Worm (Caenorhabditis elegans): ENCODE results near the gene gfl-1.

The gfl-1 gene

DNA sequence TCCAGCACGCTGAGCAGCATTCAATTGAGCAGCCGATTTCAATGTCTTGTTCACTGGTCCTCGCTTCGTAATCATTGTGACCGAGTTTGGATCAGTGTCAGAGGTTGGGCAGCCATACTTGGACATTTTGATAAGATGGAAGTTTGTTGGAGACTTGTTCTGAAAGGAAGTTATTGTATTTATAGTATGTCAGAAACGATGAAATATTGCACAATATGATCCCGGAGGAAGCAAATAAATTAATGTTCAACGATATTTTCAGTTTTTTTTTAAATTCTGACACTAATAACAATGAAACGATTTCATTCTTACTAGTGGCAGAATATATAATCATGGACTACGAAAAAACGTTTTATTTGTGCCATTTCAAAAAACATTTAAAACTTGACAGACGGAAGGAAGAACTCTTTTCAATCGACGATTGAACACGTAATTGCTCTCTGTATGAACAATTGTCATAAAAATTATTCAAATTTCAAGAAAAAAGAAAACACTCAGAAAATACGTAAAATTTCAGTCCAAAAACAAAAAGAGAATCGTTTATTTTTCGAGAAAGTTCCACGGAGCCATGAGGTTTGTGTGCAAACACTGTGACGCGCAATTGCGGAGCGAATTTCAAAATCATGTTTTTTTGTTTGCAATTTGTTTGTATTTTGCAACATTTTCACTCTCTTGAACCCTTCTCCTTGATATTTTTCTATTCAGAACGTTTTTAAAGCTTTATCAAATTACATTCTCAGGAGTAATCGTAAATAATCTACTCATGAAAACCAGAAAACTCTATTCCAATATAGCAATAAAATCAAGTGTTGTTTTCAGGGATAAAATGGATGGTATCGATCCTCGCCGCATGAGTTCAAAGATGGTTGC is 40.8 kb upstream of the gfl-1 start, which contains the start of the genes mbf-1 and nse-4 (continued):
- TF ChIP-seq madf-6 (GFP tag; IDR thresholded peaks at IDR 0.05) (0 out of 2 replicates have a peak, but pooled peaks have one; percentile 33), snpc-4 (GFP tag; optimal IDR thresholded peaks at IDR 0.05) (peak; percentile 12), snpc-4 (tag; optimal IDR thresholded peaks at IDR 0.05) (peak in 3 of 4 experiments; percentile 1 to 42 (median 30)), snpc-3.4 (tag; optimal IDR thresholded peaks at IDR 0.05) (no peak), tbx-9 (tag; optimal IDR thresholded peaks at IDR 0.05; ENCODE audit: borderline replicate concordance) (no peak)

- TF ChIP-seq ztf-3 (GFP tag; optimal IDR thresholded peaks at IDR 0.05) (no peak), B0261.1 (tag; optimal IDR thresholded peaks at IDR 0.05) (no peak), ztf-25 (GFP tag; IDR thresholded peaks at IDR 0.05) (no peak), mxl-1 (tag; optimal IDR thresholded peaks at IDR 0.05) (no peak), somi-1 (GFP tag; optimal IDR thresholded peaks at IDR 0.05) (no peak), rpc-1 (optimal IDR thresholded peaks at IDR 0.05) (no peak), rpc-1 (tag; optimal IDR thresholded peaks at IDR 0.05) (no peak), cebp-2 (GFP tag; IDR thresholded peaks at IDR 0.05) (no peak), B0336.3 (GFP tag; IDR thresholded peaks at IDR 0.05) (no peak), bed-2 (GFP tag; IDR thresholded peaks at IDR 0.05) (no peak), ztf-18 (tag; optimal IDR thresholded peaks at IDR 0.05) (no peak), B0035.1 (tag; optimal IDR thresholded peaks at IDR 0.05) (no peak), C06A6.2 (GFP tag; conservative IDR thresholded peaks at IDR 0.05) (no peak), hlh-12 (tag; optimal IDR thresholded peaks at IDR 0.05) (no peak), hmg-1.2 (GFP tag; IDR thresholded peaks at IDR 0.05) (no peak), nhr-179 (tag; optimal IDR thresholded peaks at IDR 0.05) (no peak), F23B12.7 (tag; optimal IDR thresholded peaks at IDR 0.05; ENCODE audit: insufficient read depth) (no peak)
Measured at ce11 chrIV:11486859-11487258, 34.2 kb upstream of the gfl-1 start.

DNA sequence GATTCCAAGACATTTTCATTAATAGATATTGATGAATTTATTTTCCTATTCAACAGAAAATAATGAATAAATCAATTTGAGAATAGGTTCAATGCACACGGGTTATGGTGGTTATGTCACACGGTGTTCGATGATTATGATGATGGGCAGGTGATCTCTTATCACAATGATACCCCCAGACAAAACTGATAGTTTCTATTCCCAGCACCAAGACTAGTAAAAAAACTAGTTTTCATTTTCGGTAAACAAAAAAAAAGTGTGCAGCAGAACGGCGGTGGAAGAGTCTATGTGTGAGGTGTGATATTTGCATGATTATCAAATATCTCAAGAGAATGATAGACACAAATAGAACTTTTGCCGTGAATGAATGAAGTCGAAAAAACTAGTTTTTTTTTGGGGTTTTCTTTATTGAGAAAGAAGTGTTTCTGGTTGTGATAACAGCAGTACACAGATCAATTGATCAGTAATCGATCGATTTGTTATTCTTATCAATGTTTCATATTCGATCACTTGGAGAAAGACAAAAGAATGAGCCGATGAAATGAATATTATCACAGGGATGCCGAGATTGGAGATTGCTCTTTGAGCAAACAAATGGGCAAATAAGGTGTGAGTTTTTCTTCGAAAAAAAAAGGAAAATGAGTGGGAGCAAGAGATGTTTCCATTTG is 33.1 kb upstream of the gfl-1 start:
- TF ChIP-seq B0336.3 (GFP tag; IDR thresholded peaks at IDR 0.05): 0 out of 2 replicates have a peak, but pooled peaks have one; percentile 27
- no peak for TF ChIP-seq aptf-3 (GFP tag; IDR thresholded peaks at IDR 0.05)
- TF ChIP-seq repo-1 (tag; optimal IDR thresholded peaks at IDR 0.05): no peak
- no peak for TF ChIP-seq nfyb-1 (GFP tag; IDR thresholded peaks at IDR 0.05)
- no peak for TF ChIP-seq ztf-26 (tag; optimal IDR thresholded peaks at IDR 0.05)
- no peak for TF ChIP-seq F23B12.7 (tag; optimal IDR thresholded peaks at IDR 0.05; ENCODE audit: insufficient read depth)
- no peak for TF ChIP-seq egl-44 (GFP tag; IDR thresholded peaks at IDR 0.05)
- no peak for TF ChIP-seq ztf-3 (GFP tag; optimal IDR thresholded peaks at IDR 0.05)
- TF ChIP-seq cebp-1 (GFP tag; IDR thresholded peaks at IDR 0.05): no peak
- peak; percentile 42 for TF ChIP-seq cebp-1 (tag; optimal IDR thresholded peaks at IDR 0.05)
- no peak for TF ChIP-seq ets-4 (GFP tag; optimal IDR thresholded peaks at IDR 0.05)
- TF ChIP-seq tbx-9 (tag; optimal IDR thresholded peaks at IDR 0.05; ENCODE audit: borderline replicate concordance): no peak
- TF ChIP-seq nhr-80 (tag; optimal IDR thresholded peaks at IDR 0.05): peak; percentile 58
- TF ChIP-seq B0019.2 (GFP tag; conservative IDR thresholded peaks at IDR 0.05): no peak
- TF ChIP-seq ztf-18 (tag; optimal IDR thresholded peaks at IDR 0.05): no peak
- no peak for TF ChIP-seq Y79H2A.3 (GFP tag; conservative IDR thresholded peaks at IDR 0.05)
- no peak for TF ChIP-seq ztf-6 (GFP tag; IDR thresholded peaks at IDR 0.05)
